Worm (Caenorhabditis elegans) whole organism, L2 larva: ENCODE data around the gene him-8.

Experiments used
- F13H6.1 ChIP-seq: sonication (generic microtip); optimal IDR thresholded peaks from 2 replicates; lab custom pipeline; 2016; ENCODE audit warnings: missing genetic modification characterization, missing compliant biosample characterization
- R02D3.7 ChIP-seq: fragments of 150-350 bp; optimal IDR thresholded peaks from 2 replicates; lab custom pipeline; 2014; ENCODE audit warnings: missing biosample characterization, missing genetic modification characterization
- alr-1 ChIP-seq: fragments of 150-350 bp; optimal IDR thresholded peaks from 2 replicates; lab custom pipeline; 2014; ENCODE audit warnings: missing biosample characterization, missing genetic modification characterization
- ama-1 ChIP-seq: fragments of 150-350 bp; optimal IDR thresholded peaks from 2 replicates; lab custom pipeline; 2018; ENCODE audit warnings: inconsistent platforms
- blmp-1 ChIP-seq: sonication (generic microtip); optimal IDR thresholded peaks from 2 replicates; lab custom pipeline; 2017; ENCODE audit warnings: missing genetic modification characterization, mild to moderate bottlenecking, missing compliant biosample characterization, antibody characterized with exemption, moderate library complexity; ENCODE audit not compliant: insufficient read depth
- lin-13 ChIP-seq: fragments of 150-350 bp; optimal IDR thresholded peaks from 2 replicates; lab custom pipeline; 2014; ENCODE audit warnings: missing biosample characterization, missing genetic modification reagents, missing genetic modification characterization
- lsy-2 ChIP-seq, 2 experiments: fragments of 150-350 bp in 1 of 2; sonication (generic microtip) in 1 of 2; optimal IDR thresholded peaks; 2 replicates each; lab custom pipeline; 2014 to 2017; ENCODE audit warnings: missing biosample characterization in 2 of 2, missing genetic modification characterization in 2 of 2
- nhr-237 ChIP-seq: fragments of 150-350 bp; optimal IDR thresholded peaks from 2 replicates; lab custom pipeline; 2014; ENCODE audit warnings: missing biosample characterization, missing genetic modification characterization
- nhr-25 ChIP-seq: fragments of 150-350 bp; sonication (generic microtip); optimal IDR thresholded peaks from 3 replicates; lab custom pipeline; 2014; ENCODE audit warnings: missing biosample characterization, missing genetic modification characterization
- zag-1 ChIP-seq: fragments of 150-350 bp; optimal IDR thresholded peaks from 2 replicates; lab custom pipeline; 2014; ENCODE audit warnings: missing biosample characterization, missing genetic modification characterization
- ztf-11 ChIP-seq: sonication (generic microtip); optimal IDR thresholded peaks from 2 replicates; lab custom pipeline; 2017; ENCODE audit warnings: missing biosample characterization, missing genetic modification characterization

DNA sequence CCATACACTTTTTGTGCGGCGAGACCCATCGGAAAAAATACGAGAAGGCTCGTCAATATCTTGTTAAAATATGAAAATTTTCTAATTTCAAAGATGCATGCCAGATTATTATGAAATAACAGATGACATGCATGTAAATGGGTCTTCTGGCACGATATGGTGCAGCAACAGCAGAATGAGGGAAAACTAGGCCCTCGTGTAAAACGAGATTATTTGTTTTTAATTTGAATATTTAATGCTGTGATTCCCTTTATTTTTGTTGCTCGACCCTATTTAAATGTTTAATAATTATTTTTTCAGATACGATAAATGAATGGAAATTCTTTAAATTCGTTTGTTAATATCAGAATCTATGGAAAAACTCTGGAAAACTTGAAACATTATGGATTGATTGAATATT lies at the start of gene him-8:
- TF ChIP-seq nhr-25 (tag; lab: Kevin White, UChicago) (no peak), R02D3.7 (tag; lab: Kevin White, UChicago) (no peak), F13H6.1 (tag; lab: Kevin White, UChicago) (no peak), alr-1 (tag; lab: Kevin White, UChicago) (no peak), lin-13 (GFP tag; lab: Kevin White, UChicago) (no peak), ztf-11 (tag; lab: Kevin White, UChicago) (no peak), lsy-2 (tag; optimal IDR thresholded peaks at IDR 0.05; lab: Kevin White, UChicago) (no peak), blmp-1 (no peak), nhr-237 (tag; lab: Kevin White, UChicago) (no peak), ama-1 (lab: Kevin White, UChicago) (no peak), zag-1 (no peak)
